Worm (Caenorhabditis elegans) whole organism, young adult: ENCODE results near the gene H41C03.2.

ENCODE experiments used
- B0019.2 ChIP-seq: fragments of 200-800 bp; sonication (Bioruptor generic); conservative IDR thresholded peaks from 2 replicates; pipeline ENCODE4 v1.3.6; 2022; ENCODE audit warnings: missing genetic modification reagents, missing genetic modification characterization, missing compliant biosample characterization
- F10E7.11 ChIP-seq: sonication (generic microtip); optimal IDR thresholded peaks from 2 replicates; lab custom pipeline; 2017; ENCODE audit warnings: mild to moderate bottlenecking, missing genetic modification characterization, moderate library complexity, missing compliant biosample characterization
- F52B5.7 ChIP-seq: sonication (generic microtip); optimal IDR thresholded peaks from 2 replicates; lab custom pipeline; 2016; ENCODE audit warnings: mild to moderate bottlenecking, missing genetic modification characterization, missing compliant biosample characterization
- F57C9.4 ChIP-seq: sonication (generic microtip); optimal IDR thresholded peaks from 2 replicates; lab custom pipeline; 2017; ENCODE audit warnings: mild to moderate bottlenecking, missing genetic modification characterization, missing compliant biosample characterization
- Y53G8AR.9 ChIP-seq: fragments of 200-800 bp; sonication (Bioruptor generic); conservative IDR thresholded peaks from 2 replicates; pipeline ENCODE4 v1.3.6; 2022; ENCODE audit warnings: missing genetic modification reagents, missing genetic modification characterization, missing compliant biosample characterization
- ama-1 ChIP-seq, 3 experiments: fragments of 150-350 bp in 1 of 3; sonication (generic microtip) in 2 of 3; optimal IDR thresholded peaks; 2 replicates each; lab custom pipeline; 2014 to 2018; ENCODE audit warnings: missing biosample characterization in 2 of 3, missing genetic modification characterization in 2 of 3, missing genetic modification reagents in 2 of 3
- aptf-2 ChIP-seq: fragments of 200-800 bp; sonication (Bioruptor generic); conservative IDR thresholded peaks from 2 replicates; pipeline ENCODE4 v1.3.6; 2022; ENCODE audit warnings: missing genetic modification reagents, missing genetic modification characterization, missing compliant biosample characterization
- attf-5 ChIP-seq: fragments of 200-800 bp; sonication (Bioruptor generic); optimal IDR thresholded peaks from 2 replicates; lab custom pipeline; 2018; ENCODE audit warnings: mild to moderate bottlenecking, missing genetic modification characterization, missing compliant biosample characterization
- bed-1 ChIP-seq: fragments of 200-800 bp; sonication (Bioruptor generic); IDR thresholded peaks from 2 replicates; pipeline ENCODE4 v1.3.6; 2022; ENCODE audit warnings: missing genetic modification reagents, missing genetic modification characterization, missing compliant biosample characterization
- cebp-1 ChIP-seq, 2 experiments: fragments of 200-800 bp in 1 of 2; sonication (Bioruptor generic) in 1 of 2; sonication (generic microtip) in 1 of 2; IDR thresholded peaks in 1 of 2; optimal IDR thresholded peaks in 1 of 2; 2 replicates each; pipeline versions ENCODE4 v1.3.6 to Lab custom; 2017 to 2022; ENCODE audit warnings: missing compliant biosample characterization in 2 of 2, missing genetic modification characterization in 2 of 2, mild to moderate bottlenecking in 1 of 2, missing genetic modification reagents in 1 of 2, moderate library complexity in 1 of 2
- ceh-100 ChIP-seq: fragments of 200-800 bp; sonication (Bioruptor generic); IDR thresholded peaks from 2 replicates; pipeline ENCODE4 v1.3.6; 2022; ENCODE audit warnings: missing genetic modification reagents, missing genetic modification characterization, missing compliant biosample characterization
- ceh-40 ChIP-seq: fragments of 200-800 bp; sonication (Bioruptor generic); IDR thresholded peaks from 2 replicates; pipeline ENCODE4 v1.3.6; 2022; ENCODE audit warnings: missing genetic modification characterization, missing compliant biosample characterization
- chd-7 ChIP-seq: sonication (generic microtip); optimal IDR thresholded peaks from 2 replicates; lab custom pipeline; 2016; ENCODE audit warnings: mild to moderate bottlenecking, missing genetic modification characterization, moderate library complexity, missing compliant biosample characterization
- dox-1 ChIP-seq: fragments of 200-800 bp; sonication (Bioruptor generic); IDR thresholded peaks from 2 replicates; pipeline ENCODE4 v1.3.6; 2022; ENCODE audit warnings: missing genetic modification reagents, missing genetic modification characterization, missing compliant biosample characterization
- gei-17 ChIP-seq: fragments of 200-800 bp; sonication (Bioruptor generic); optimal IDR thresholded peaks from 2 replicates; lab custom pipeline; 2018; ENCODE audit warnings: mild to moderate bottlenecking, missing genetic modification characterization, missing compliant biosample characterization
- hsf-1 ChIP-seq: fragments of 200-800 bp; sonication (Bioruptor generic); IDR thresholded peaks from 2 replicates; pipeline ENCODE4 v1.3.6; 2022; ENCODE audit warnings: missing genetic modification reagents, missing genetic modification characterization, missing compliant biosample characterization
- lag-1 ChIP-seq: fragments of 200-800 bp; sonication (Bioruptor generic); IDR thresholded peaks from 2 replicates; pipeline ENCODE4 v1.3.6; 2022; ENCODE audit warnings: missing genetic modification reagents, missing genetic modification characterization, missing compliant biosample characterization
- lin-54 ChIP-seq: fragments of 200-800 bp; sonication (Bioruptor generic); optimal IDR thresholded peaks from 2 replicates; lab custom pipeline; 2018; ENCODE audit warnings: mild to moderate bottlenecking, missing genetic modification characterization, missing compliant biosample characterization
- mel-28 ChIP-seq: sonication (generic microtip); optimal IDR thresholded peaks from 2 replicates; lab custom pipeline; 2016; ENCODE audit warnings: borderline replicate concordance, mild to moderate bottlenecking, missing genetic modification characterization, missing compliant biosample characterization
- nfya-2 ChIP-seq: fragments of 200-800 bp; sonication (Bioruptor generic); IDR thresholded peaks from 2 replicates; pipeline ENCODE4 v1.3.6; 2022; ENCODE audit warnings: missing genetic modification reagents, missing genetic modification characterization, missing compliant biosample characterization
- nfyb-1 ChIP-seq: fragments of 200-800 bp; sonication (Bioruptor generic); IDR thresholded peaks from 2 replicates; pipeline ENCODE4 v1.3.6; 2022; ENCODE audit warnings: missing genetic modification reagents, missing genetic modification characterization, missing compliant biosample characterization
- nhr-120 ChIP-seq: fragments of 200-800 bp; sonication (Bioruptor generic); IDR thresholded peaks from 2 replicates; pipeline ENCODE4 v1.3.6; 2022; ENCODE audit warnings: missing genetic modification characterization, missing compliant biosample characterization
- nhr-80 ChIP-seq: sonication (generic microtip); optimal IDR thresholded peaks from 2 replicates; lab custom pipeline; 2016; ENCODE audit warnings: missing genetic modification characterization, missing compliant biosample characterization
- pbrm-1 ChIP-seq: fragments of 200-800 bp; sonication (Bioruptor generic); IDR thresholded peaks from 2 replicates; pipeline ENCODE4 v1.3.6; 2022; ENCODE audit warnings: missing genetic modification reagents, missing genetic modification characterization, missing compliant biosample characterization
- pha-4 ChIP-seq: fragments of 150-350 bp; sonication (generic microtip); optimal IDR thresholded peaks from 2 replicates; lab custom pipeline; 2014; ENCODE audit warnings: missing biosample characterization, missing genetic modification reagents, missing genetic modification characterization
- snpc-4 ChIP-seq, 5 experiments: fragments of 150-350 bp in 1 of 5; sonication (generic microtip) in 4 of 5; optimal IDR thresholded peaks; 2 replicates each; lab custom pipeline; 2014 to 2018; ENCODE audit warnings: missing genetic modification characterization in 5 of 5, missing biosample characterization in 3 of 5, antibody characterized with exemption in 2 of 5, mild to moderate bottlenecking in 2 of 5, missing compliant biosample characterization in 2 of 5, missing genotype in 2 of 5, moderate library complexity in 2 of 5, missing genetic modification reagents in 1 of 5
- tlf-1 ChIP-seq: fragments of 200-800 bp; sonication (Bioruptor generic); optimal IDR thresholded peaks from 2 replicates; lab custom pipeline; 2018; ENCODE audit warnings: mild to moderate bottlenecking, missing genetic modification characterization, missing compliant biosample characterization
- unc-130 ChIP-seq: sonication (generic microtip); optimal IDR thresholded peaks from 2 replicates; lab custom pipeline; 2016; ENCODE audit warnings: missing genetic modification reagents, missing genetic modification characterization, missing compliant biosample characterization
- unc-62 ChIP-seq: fragments of 150-350 bp; optimal IDR thresholded peaks from 2 replicates; lab custom pipeline; 2014; ENCODE audit warnings: missing biosample characterization, missing genetic modification reagents, missing genetic modification characterization
- ztf-25 ChIP-seq: fragments of 200-800 bp; sonication (Bioruptor generic); IDR thresholded peaks from 2 replicates; pipeline ENCODE4 v1.3.6; 2022; ENCODE audit warnings: missing genetic modification reagents, missing genetic modification characterization, missing compliant biosample characterization
- ztf-3 ChIP-seq: fragments of 200-800 bp; sonication (Bioruptor generic); optimal IDR thresholded peaks from 2 replicates; lab custom pipeline; 2018; ENCODE audit warnings: mild to moderate bottlenecking, missing genetic modification characterization, missing compliant biosample characterization

Gene H41C03.2

DNA sequence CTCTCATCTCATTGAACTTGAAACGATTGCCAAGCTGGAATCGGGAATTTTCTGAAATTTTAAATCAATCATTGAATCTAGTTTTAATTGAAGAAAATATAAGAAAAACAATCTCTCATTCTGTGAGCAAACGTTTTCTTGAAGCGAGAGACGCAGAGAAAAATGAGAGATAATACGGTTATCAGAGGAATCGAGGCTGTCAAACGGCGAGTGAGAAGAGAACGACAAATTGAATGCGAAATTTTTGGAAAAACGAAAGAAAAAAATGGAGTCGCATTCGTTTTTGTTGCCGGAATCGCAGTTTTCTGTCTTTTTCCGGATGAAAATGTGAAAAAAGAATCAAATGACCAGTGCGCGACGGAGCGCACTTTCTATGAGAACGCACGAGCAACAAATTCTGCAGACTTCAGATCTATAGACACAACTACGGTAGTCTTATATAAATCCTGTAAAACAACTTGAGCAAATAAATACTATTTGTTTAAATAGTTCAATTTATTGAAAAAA, 21.7 kb upstream of the H41C03.2 start, which contains the start of gene tex-2 (continued):
- no peak for TF ChIP-seq unc-130 (GFP tag; lab: Kevin White, UChicago)

DNA sequence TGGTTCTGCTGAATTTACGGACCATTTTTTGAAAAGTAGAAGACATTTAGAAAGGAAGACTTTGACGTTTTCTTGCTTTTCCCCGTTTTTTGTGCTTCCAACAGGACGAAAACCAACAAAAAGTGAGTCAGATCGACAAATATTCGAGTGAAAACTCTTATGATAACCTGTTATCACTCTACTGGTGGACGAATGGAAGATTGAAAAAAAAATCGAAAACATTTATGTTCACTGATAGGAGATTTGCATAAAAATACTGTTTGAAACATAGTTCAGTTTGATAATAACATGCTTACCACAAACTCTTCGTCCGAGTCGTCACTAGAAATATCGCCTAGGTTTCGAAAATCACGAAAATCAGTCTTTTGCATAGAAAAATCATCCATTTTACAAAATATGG, 20.5 kb upstream of the H41C03.2 start:
- TF ChIP-seq nhr-80 (tag; lab: Kevin White, UChicago) (peak; percentile 4), B0019.2 (GFP tag; lab: Robert Waterston, UW) (no peak), F57C9.4 (tag; lab: Kevin White, UChicago) (no peak)

DNA sequence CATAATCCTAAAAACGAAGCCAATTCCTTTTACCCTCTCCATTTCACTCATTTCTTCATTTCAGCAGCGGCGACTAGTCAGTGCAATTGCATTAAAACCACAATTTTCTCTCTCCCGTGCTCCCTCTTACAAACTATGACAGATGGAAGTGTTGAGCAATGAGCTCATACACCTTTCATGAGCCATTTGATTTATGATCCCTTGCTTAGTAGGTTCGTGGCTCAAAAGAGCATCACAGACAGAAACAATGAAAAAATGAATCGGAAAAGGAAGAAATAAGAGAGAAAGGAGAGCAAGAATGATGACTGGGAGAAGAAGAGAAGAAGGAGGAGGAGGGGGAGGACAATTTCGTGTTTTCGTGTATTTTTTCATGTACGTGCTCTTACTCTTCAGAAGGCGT, 19.6 kb upstream of the H41C03.2 start:
- TF ChIP-seq ama-1 (optimal IDR thresholded peaks at IDR 0.05; lab: Kevin White, UChicago): no peak
- TF ChIP-seq ama-1 (GFP tag; optimal IDR thresholded peaks at IDR 0.05; lab: Kevin White, UChicago): no peak
- TF ChIP-seq nhr-80 (tag; lab: Kevin White, UChicago): peak; percentile 22
- no peak for TF ChIP-seq ztf-3 (GFP tag; lab: Kevin White, UChicago)
- no peak for TF ChIP-seq ceh-40
- no peak for TF ChIP-seq ztf-25 (GFP tag; lab: Robert Waterston, UW)
- no peak for TF ChIP-seq nfya-2 (GFP tag; lab: Robert Waterston, UW)

DNA sequence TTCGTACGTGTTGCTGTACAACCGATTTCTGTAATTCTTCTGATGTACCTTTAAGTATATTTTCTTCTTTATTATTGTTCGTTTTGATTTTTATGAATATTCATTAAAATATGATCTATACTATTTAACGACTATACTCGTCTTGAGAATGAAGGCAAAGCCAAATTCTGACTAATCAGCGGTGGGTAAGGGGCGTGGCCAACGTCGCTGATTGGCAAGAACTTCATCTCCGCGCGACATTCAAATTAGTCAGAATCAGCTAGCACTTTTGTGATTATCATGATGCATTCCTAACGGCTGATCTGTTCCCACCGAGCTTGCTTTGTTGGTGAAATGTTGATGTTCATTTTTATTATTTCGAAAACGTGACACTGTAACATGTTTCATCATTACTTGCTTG, 15.0 kb upstream of the H41C03.2 start:
- TF ChIP-seq pbrm-1 (GFP tag; lab: Robert Waterston, UW) (no peak), mel-28 (tag; lab: Kevin White, UChicago) (no peak), dox-1 (GFP tag; lab: Robert Waterston, UW) (no peak), attf-5 (GFP tag; lab: Kevin White, UChicago) (no peak), Y53G8AR.9 (GFP tag; lab: Robert Waterston, UW) (0 out of 2 replicates have a peak, but pooled peaks have one; percentile 45), snpc-4 (GFP tag; optimal IDR thresholded peaks at IDR 0.05; lab: Kevin White, UChicago) (no peak), snpc-4 (tag; optimal IDR thresholded peaks at IDR 0.05; lab: Kevin White, UChicago) (peak in 1 of 4 experiments; percentile 13), F10E7.11 (tag; lab: Kevin White, UChicago) (no peak), cebp-1 (GFP tag; IDR thresholded peaks at IDR 0.05; lab: Robert Waterston, UW) (no peak), cebp-1 (tag; optimal IDR thresholded peaks at IDR 0.05; lab: Kevin White, UChicago) (peak; percentile 36), ama-1 (optimal IDR thresholded peaks at IDR 0.05; lab: Kevin White, UChicago) (no peak), ama-1 (GFP tag; optimal IDR thresholded peaks at IDR 0.05; lab: Kevin White, UChicago) (no peak), nhr-80 (tag; lab: Kevin White, UChicago) (no peak), bed-1 (GFP tag; lab: Robert Waterston, UW) (no peak), nhr-120 (GFP tag; lab: Robert Waterston, UW) (no peak), pha-4 (tag; lab: Kevin White, UChicago) (no peak), nfyb-1 (GFP tag; lab: Robert Waterston, UW) (peak; percentile 87)

DNA sequence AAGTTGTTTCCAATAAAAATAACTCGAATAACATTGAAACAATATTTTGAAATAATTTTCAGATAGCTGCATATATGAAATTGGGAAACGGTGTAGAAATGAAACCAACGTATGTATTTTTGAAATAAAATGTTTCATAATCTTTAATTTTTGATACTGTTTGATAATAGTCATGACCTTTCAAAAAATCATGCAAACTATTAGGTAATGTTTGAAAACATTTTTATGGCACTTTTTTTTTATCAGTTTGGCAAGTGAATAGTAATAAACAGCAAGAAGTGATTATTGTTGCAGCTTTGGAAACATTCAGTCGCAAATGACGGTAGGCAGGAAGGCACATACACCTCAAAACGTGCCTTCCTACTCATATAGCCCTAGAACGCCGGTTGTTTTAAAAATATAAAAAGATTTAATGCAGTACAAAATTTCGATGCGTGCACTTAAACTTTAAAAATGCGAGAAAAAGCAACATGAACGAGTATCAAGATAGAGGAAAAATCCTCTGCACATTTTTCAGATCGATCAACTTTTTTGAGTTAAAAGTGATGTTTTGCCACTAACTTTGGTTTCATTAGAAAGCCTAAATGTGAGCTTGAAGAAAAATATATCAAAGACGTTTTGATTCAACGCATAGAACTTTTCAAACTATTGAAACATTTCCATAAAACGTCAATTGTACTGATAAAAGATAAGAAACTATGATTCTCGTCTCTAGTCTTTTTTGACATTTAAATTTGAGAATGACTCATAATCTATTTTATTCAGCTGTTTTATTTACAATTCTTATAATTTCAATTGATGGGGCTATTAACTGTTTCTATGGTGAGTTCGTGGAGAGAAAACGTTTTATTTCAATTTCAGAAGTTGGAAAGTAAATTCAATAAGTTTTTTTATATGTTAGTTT, 13.8 kb upstream of the H41C03.2 start, which contains the start of gene F55C12.19:
TSS of gene F55C12.19 (plus strand) at position 735 of the 904 bp plus-strand sequence.
- no peak for TF ChIP-seq lag-1
- TF ChIP-seq nhr-80 (tag; lab: Kevin White, UChicago): peak; percentile 19
- TF ChIP-seq hsf-1 (GFP tag; lab: Robert Waterston, UW): no peak
- TF ChIP-seq gei-17 (GFP tag; lab: Kevin White, UChicago): no peak
- no peak for TF ChIP-seq lin-54
- no peak for TF ChIP-seq aptf-2
- TF ChIP-seq F10E7.11 (tag; lab: Kevin White, UChicago): no peak
- TF ChIP-seq F52B5.7 (tag; lab: Kevin White, UChicago): no peak
- TF ChIP-seq ceh-100 (GFP tag; lab: Robert Waterston, UW): no peak
- TF ChIP-seq tlf-1: no peak
- peak; percentile 36 for TF ChIP-seq unc-62 (GFP tag; lab: Kevin White, UChicago)
- no peak for TF ChIP-seq snpc-4 (GFP tag; optimal IDR thresholded peaks at IDR 0.05; lab: Kevin White, UChicago)
- no peak for TF ChIP-seq snpc-4 (tag; optimal IDR thresholded peaks at IDR 0.05; lab: Kevin White, UChicago)
- no peak for TF ChIP-seq pbrm-1 (GFP tag; lab: Robert Waterston, UW)
- no peak for TF ChIP-seq chd-7 (tag; lab: Kevin White, UChicago)
